Worm (Caenorhabditis elegans) whole organism, mixed stage, embryonic: ENCODE measurements around the gene thk-1.

Experiments used
- blmp-1 ChIP-seq: fragments of 150-350 bp; optimal IDR thresholded peaks from 2 replicates; lab custom pipeline; 2014; ENCODE audit warnings: missing biosample characterization, missing genetic modification characterization
- ceh-43 ChIP-seq: fragments of 200-800 bp; sonication (Bioruptor generic); optimal IDR thresholded peaks from 2 replicates; lab custom pipeline; 2018; ENCODE audit warnings: mild to moderate bottlenecking, missing genetic modification characterization, moderate library complexity, missing compliant biosample characterization
- drap-1 ChIP-seq: fragments of 200-800 bp; sonication (Bioruptor generic); optimal IDR thresholded peaks from 3 replicates; lab custom pipeline; 2018; ENCODE audit warnings: mild to moderate bottlenecking, missing genetic modification characterization, missing compliant biosample characterization
- ham-2 ChIP-seq: fragments of 200-800 bp; sonication (Bioruptor generic); optimal IDR thresholded peaks from 2 replicates; lab custom pipeline; 2018; ENCODE audit warnings: mild to moderate bottlenecking, missing genetic modification characterization, missing compliant biosample characterization
- hlh-1 ChIP-seq: fragments of 150-350 bp; optimal IDR thresholded peaks from 2 replicates; lab custom pipeline; 2014; ENCODE audit warnings: missing biosample characterization, missing genetic modification reagents, missing genetic modification characterization
- lin-13 ChIP-seq: fragments of 150-350 bp; optimal IDR thresholded peaks from 2 replicates; lab custom pipeline; 2014; ENCODE audit warnings: missing biosample characterization, missing genetic modification characterization
- nhr-237 ChIP-seq: fragments of 150-350 bp; optimal IDR thresholded peaks from 2 replicates; lab custom pipeline; 2014; ENCODE audit warnings: missing biosample characterization, missing genetic modification characterization
- unc-39 ChIP-seq: fragments of 150-350 bp; optimal IDR thresholded peaks from 2 replicates; lab custom pipeline; 2014; ENCODE audit warnings: missing biosample characterization, missing genetic modification characterization

DNA sequence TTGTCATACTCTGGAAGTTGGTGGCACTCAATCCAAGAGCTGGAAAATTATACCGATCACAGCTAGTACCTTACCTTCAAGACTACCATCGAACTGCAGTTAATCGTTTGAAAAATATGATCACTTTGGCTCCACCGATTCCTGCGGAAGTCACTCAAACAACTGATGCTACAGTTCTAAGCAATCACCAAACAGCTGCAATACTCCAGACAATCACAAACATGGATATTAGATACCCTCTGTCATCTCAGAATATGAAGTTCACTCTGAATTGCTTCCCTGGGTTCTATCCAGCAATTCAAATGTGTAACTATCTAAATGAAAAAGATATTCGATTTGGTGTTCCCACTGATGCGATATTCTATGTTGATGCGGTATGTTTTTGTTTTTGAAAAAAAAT is 7.2 kb upstream of the thk-1 start:
- TF ChIP-seq ham-2 (GFP tag; lab: Kevin White, UChicago): no peak
- no peak for TF ChIP-seq hlh-1
- no peak for TF ChIP-seq unc-39
- TF ChIP-seq lin-13: no peak
- TF ChIP-seq ceh-43 (GFP tag; lab: Kevin White, UChicago): no peak
- TF ChIP-seq drap-1 (GFP tag; lab: Kevin White, UChicago): no peak
- TF ChIP-seq blmp-1: no peak
- no peak for TF ChIP-seq nhr-237 (tag; lab: Kevin White, UChicago)
